Worm (Caenorhabditis elegans) whole organism, L1 larva: ENCODE results near the gene unc-85.
A peak's percentile ranks its signal among the peaks of the same experiment; 100 is the strongest.

ENCODE experiments used
- C04F5.9 ChIP-seq: sonication (generic microtip); optimal IDR thresholded peaks from 2 replicates; lab custom pipeline; 2016; ENCODE audit warnings: missing genetic modification characterization, missing compliant biosample characterization
- C34B4.2 ChIP-seq: sonication (generic microtip); optimal IDR thresholded peaks from 2 replicates; lab custom pipeline; 2017; ENCODE audit warnings: mild to moderate bottlenecking, missing genetic modification characterization, missing compliant biosample characterization
- F16B12.6 ChIP-seq: fragments of 150-350 bp; optimal IDR thresholded peaks from 2 replicates; lab custom pipeline; 2014; ENCODE audit warnings: missing biosample characterization, missing genetic modification characterization
- alr-1 ChIP-seq: fragments of 200-800 bp; sonication (Bioruptor generic); optimal IDR thresholded peaks from 2 replicates; lab custom pipeline; 2018; ENCODE audit warnings: borderline replicate concordance, mild to moderate bottlenecking, missing genetic modification characterization, missing compliant biosample characterization
- ama-1 ChIP-seq: fragments of 150-350 bp; optimal IDR thresholded peaks from 2 replicates; lab custom pipeline; 2014
- blmp-1 ChIP-seq: fragments of 150-350 bp; optimal IDR thresholded peaks from 2 replicates; lab custom pipeline; 2014; ENCODE audit warnings: missing biosample characterization, missing genetic modification characterization
- ceh-63 ChIP-seq: fragments of 200-800 bp; sonication (Bioruptor generic); optimal IDR thresholded peaks from 2 replicates; lab custom pipeline; 2018; ENCODE audit warnings: mild to moderate bottlenecking, missing genetic modification characterization, missing compliant biosample characterization
- ceh-8 ChIP-seq: fragments of 200-800 bp; sonication (Bioruptor generic); optimal IDR thresholded peaks from 2 replicates; lab custom pipeline; 2018; ENCODE audit warnings: mild to moderate bottlenecking, missing genetic modification characterization, moderate library complexity, missing compliant biosample characterization
- ceh-82 ChIP-seq, 3 experiments: fragments of 150-350 bp in 1 of 3; sonication (generic microtip) in 2 of 3; optimal IDR thresholded peaks; 2 replicates each; lab custom pipeline; 2014 to 2017; ENCODE audit warnings: missing biosample characterization in 3 of 3, missing genetic modification characterization in 3 of 3
- ceh-88 ChIP-seq: fragments of 200-800 bp; sonication (Bioruptor generic); IDR thresholded peaks from 2 replicates; pipeline ENCODE4 v1.3.6; 2022; ENCODE audit warnings: missing genetic modification characterization, missing compliant biosample characterization
- ceh-90 ChIP-seq: sonication (generic microtip); optimal IDR thresholded peaks from 2 replicates; lab custom pipeline; 2016; ENCODE audit warnings: missing genetic modification characterization, missing compliant biosample characterization
- dpl-1 ChIP-seq, 3 experiments: fragments of 150-350 bp in 2 of 3; sonication (generic microtip) in 1 of 3; optimal IDR thresholded peaks; 2 replicates each; lab custom pipeline; 2014 to 2017; ENCODE audit warnings: missing biosample characterization in 3 of 3, missing genetic modification characterization in 3 of 3, missing genetic modification reagents in 3 of 3
- dsc-1 ChIP-seq: sonication (generic microtip); optimal IDR thresholded peaks from 2 replicates; lab custom pipeline; 2016; ENCODE audit warnings: mild to moderate bottlenecking, missing genetic modification characterization, missing compliant biosample characterization
- egl-13 ChIP-seq: sonication (generic microtip); optimal IDR thresholded peaks from 2 replicates; lab custom pipeline; 2016; ENCODE audit warnings: missing genotype, missing genetic modification reagents, missing genetic modification characterization, missing compliant biosample characterization
- egl-27 ChIP-seq, 2 experiments: fragments of 150-350 bp in 1 of 2; sonication (generic microtip); optimal IDR thresholded peaks; 3 replicates each; lab custom pipeline; 2017 to 2018; ENCODE audit warnings: missing biosample characterization in 2 of 2, missing genetic modification characterization in 2 of 2, missing genetic modification reagents in 2 of 2
- ets-5 ChIP-seq: fragments of 200-800 bp; sonication (Bioruptor generic); IDR thresholded peaks from 2 replicates; pipeline ENCODE4 v1.3.6; 2022; ENCODE audit warnings: missing genetic modification characterization, missing compliant biosample characterization
- fkh-10 ChIP-seq: sonication (generic microtip); optimal IDR thresholded peaks from 2 replicates; lab custom pipeline; 2017; ENCODE audit warnings: missing biosample characterization, missing genetic modification reagents, missing genetic modification characterization
- fkh-4 ChIP-seq: sonication (generic microtip); optimal IDR thresholded peaks from 2 replicates; lab custom pipeline; 2016; ENCODE audit warnings: missing compliant biosample characterization, missing genetic modification characterization, borderline replicate concordance
- fos-1 ChIP-seq: fragments of 150-350 bp; optimal IDR thresholded peaks from 2 replicates; lab custom pipeline; 2014; ENCODE audit warnings: missing biosample characterization, missing genetic modification characterization
- irx-1 ChIP-seq: sonication (generic microtip); optimal IDR thresholded peaks from 2 replicates; lab custom pipeline; 2016; ENCODE audit warnings: missing genetic modification characterization, missing compliant biosample characterization
- isw-1 ChIP-seq: fragments of 200-800 bp; sonication (Bioruptor generic); IDR thresholded peaks from 2 replicates; pipeline ENCODE4 v1.3.6; 2022; ENCODE audit warnings: missing genetic modification characterization, missing compliant biosample characterization
- jun-1 ChIP-seq: fragments of 150-350 bp; optimal IDR thresholded peaks from 2 replicates; lab custom pipeline; 2014; ENCODE audit warnings: missing biosample characterization, missing genetic modification reagents, missing genetic modification characterization
- lin-13 ChIP-seq: fragments of 150-350 bp; optimal IDR thresholded peaks from 2 replicates; lab custom pipeline; 2014; ENCODE audit warnings: missing biosample characterization, missing genetic modification reagents, missing genetic modification characterization
- lin-15B ChIP-seq: fragments of 150-350 bp; sonication (generic microtip); optimal IDR thresholded peaks from 3 replicates; lab custom pipeline; 2014; ENCODE audit warnings: missing biosample characterization, missing genetic modification characterization
- lin-39 ChIP-seq: fragments of 150-350 bp; optimal IDR thresholded peaks from 2 replicates; lab custom pipeline; 2014; ENCODE audit warnings: missing biosample characterization, missing genetic modification reagents, missing genetic modification characterization
- lir-3 ChIP-seq: sonication (generic microtip); optimal IDR thresholded peaks from 2 replicates; lab custom pipeline; 2016; ENCODE audit warnings: mild to moderate bottlenecking, missing genetic modification characterization, moderate library complexity, missing compliant biosample characterization; ENCODE audit not compliant: poor library complexity
- lsy-2 ChIP-seq, 2 experiments: fragments of 150-350 bp; optimal IDR thresholded peaks; 2 replicates each; lab custom pipeline; 2014; ENCODE audit warnings: missing biosample characterization in 2 of 2, missing genetic modification characterization in 2 of 2
- mdl-1 ChIP-seq, 2 experiments: fragments of 150-350 bp; optimal IDR thresholded peaks; 2 replicates each; lab custom pipeline; 2014 to 2017; ENCODE audit warnings: missing biosample characterization in 2 of 2, missing genetic modification characterization in 2 of 2, inconsistent platforms in 1 of 2
- mef-2 ChIP-seq: fragments of 150-350 bp; optimal IDR thresholded peaks from 2 replicates; lab custom pipeline; 2014; ENCODE audit warnings: missing biosample characterization, missing genetic modification characterization
- mep-1 ChIP-seq: fragments of 150-350 bp; optimal IDR thresholded peaks from 2 replicates; lab custom pipeline; 2014; ENCODE audit warnings: missing biosample characterization, missing genetic modification characterization
- nhr-19 ChIP-seq: fragments of 200-800 bp; sonication (Bioruptor generic); conservative IDR thresholded peaks from 2 replicates; pipeline ENCODE4 v1.3.6; 2022; ENCODE audit warnings: missing genetic modification characterization, missing compliant biosample characterization
- nhr-20 ChIP-seq: sonication (generic microtip); optimal IDR thresholded peaks from 2 replicates; lab custom pipeline; 2016; ENCODE audit warnings: mild to moderate bottlenecking, missing genetic modification characterization, missing compliant biosample characterization
- nhr-237 ChIP-seq: fragments of 150-350 bp; optimal IDR thresholded peaks from 2 replicates; lab custom pipeline; 2014; ENCODE audit warnings: missing biosample characterization, missing genetic modification characterization
- nhr-28 ChIP-seq: fragments of 150-350 bp; optimal IDR thresholded peaks from 2 replicates; lab custom pipeline; 2014; ENCODE audit warnings: missing biosample characterization, missing genetic modification characterization
- nhr-47 ChIP-seq: sonication (generic microtip); optimal IDR thresholded peaks from 2 replicates; lab custom pipeline; 2016; ENCODE audit warnings: mild to moderate bottlenecking, missing genetic modification characterization, moderate library complexity, missing compliant biosample characterization
- nhr-76 ChIP-seq: sonication (generic microtip); optimal IDR thresholded peaks from 2 replicates; lab custom pipeline; 2017; ENCODE audit warnings: missing biosample characterization, missing genetic modification characterization
- nhr-85 ChIP-seq: sonication (generic microtip); peaks from one replicate; lab custom pipeline; 2016; ENCODE audit warnings: missing genetic modification characterization, inconsistent platforms, missing compliant biosample characterization
- nhr-90 ChIP-seq: sonication (generic microtip); optimal IDR thresholded peaks from 2 replicates; lab custom pipeline; 2016; ENCODE audit warnings: mild to moderate bottlenecking, missing genetic modification characterization, missing compliant biosample characterization; ENCODE audit not compliant: poor library complexity
- pax-3 ChIP-seq: fragments of 200-800 bp; sonication (Bioruptor generic); optimal IDR thresholded peaks from 2 replicates; lab custom pipeline; 2018; ENCODE audit warnings: mild to moderate bottlenecking, missing genetic modification characterization, moderate library complexity, missing compliant biosample characterization
- pqm-1 ChIP-seq: sonication (generic microtip); optimal IDR thresholded peaks from 3 replicates; lab custom pipeline; 2017; ENCODE audit warnings: missing biosample characterization, missing genetic modification characterization
- rnt-1 ChIP-seq: sonication (generic microtip); optimal IDR thresholded peaks from 2 replicates; lab custom pipeline; 2016; ENCODE audit warnings: mild to moderate bottlenecking, missing genetic modification characterization, moderate library complexity, missing compliant biosample characterization
- sox-4 ChIP-seq: sonication (generic microtip); optimal IDR thresholded peaks from 2 replicates; lab custom pipeline; 2016; ENCODE audit warnings: missing genetic modification characterization, missing compliant biosample characterization
- tbx-2 ChIP-seq: sonication (generic microtip); optimal IDR thresholded peaks from 2 replicates; lab custom pipeline; 2016; ENCODE audit warnings: missing genetic modification characterization, missing compliant biosample characterization
- unc-30 ChIP-seq: sonication (generic microtip); optimal IDR thresholded peaks from 2 replicates; lab custom pipeline; 2017; ENCODE audit warnings: missing biosample characterization, missing genetic modification characterization
- unc-86 ChIP-seq: sonication (generic microtip); optimal IDR thresholded peaks from 2 replicates; lab custom pipeline; 2016; ENCODE audit warnings: missing genetic modification characterization, missing compliant biosample characterization
- vab-15 ChIP-seq: sonication (generic microtip); optimal IDR thresholded peaks from 2 replicates; lab custom pipeline; 2017; ENCODE audit warnings: missing genotype, mild to moderate bottlenecking, missing genetic modification characterization, missing compliant biosample characterization
- zag-1 ChIP-seq: fragments of 150-350 bp; optimal IDR thresholded peaks from 2 replicates; lab custom pipeline; 2014; ENCODE audit warnings: missing biosample characterization, missing genetic modification characterization

unc-85 gene

DNA sequence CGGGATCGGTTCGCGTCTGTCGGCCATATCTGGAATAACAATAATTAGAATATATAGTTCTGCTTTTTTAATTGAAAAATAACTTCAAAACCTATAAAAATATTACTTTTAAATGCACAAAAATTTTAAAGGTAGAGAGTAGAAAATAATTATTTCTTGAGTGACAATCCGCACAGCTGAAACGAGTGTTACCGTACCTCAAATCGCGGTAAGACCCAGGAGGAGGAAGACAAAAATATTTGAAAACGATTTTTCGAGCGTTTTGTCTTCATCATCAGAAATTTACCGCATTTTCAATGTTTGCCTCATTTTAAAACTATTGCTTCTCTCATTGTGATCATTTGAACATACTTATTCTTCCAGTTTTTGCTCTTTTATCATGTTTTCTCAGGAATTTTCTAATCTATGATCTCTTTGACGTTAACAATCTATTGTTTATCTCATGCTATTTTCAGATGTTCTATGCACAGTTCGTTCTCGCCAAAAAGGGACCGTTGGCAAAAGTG, 3.5 kb upstream of the unc-85 start, which contains the start of the genes rpn-5 and scc-1 (continued):
- TF ChIP-seq ceh-82 (tag; optimal IDR thresholded peaks at IDR 0.05; lab: Kevin White, UChicago): peak in 2 of 3 experiments; percentile 59 to 81
- no peak for TF ChIP-seq pqm-1 (tag; lab: Kevin White, UChicago)
- TF ChIP-seq ceh-63 (GFP tag; lab: Kevin White, UChicago): no peak
- TF ChIP-seq alr-1 (tag; lab: Kevin White, UChicago): no peak
- no peak for TF ChIP-seq nhr-237 (tag; lab: Kevin White, UChicago)
- peak; percentile 62 for TF ChIP-seq vab-15 (tag; lab: Kevin White, UChicago)
- TF ChIP-seq irx-1 (tag; lab: Kevin White, UChicago): no peak
- TF ChIP-seq sox-4 (tag; lab: Kevin White, UChicago): no peak
- no peak for TF ChIP-seq C34B4.2 (tag; lab: Kevin White, UChicago)
- TF ChIP-seq F16B12.6 (tag; lab: Kevin White, UChicago): peak; percentile 44
- TF ChIP-seq dsc-1: peak; percentile 58
- no peak for TF ChIP-seq nhr-28 (tag; lab: Kevin White, UChicago)
- TF ChIP-seq dpl-1 (GFP tag; optimal IDR thresholded peaks at IDR 0.05; lab: Kevin White, UChicago): peak; percentile 91 to 95 (median 91)
- peak; percentile 66 for TF ChIP-seq lir-3 (tag; lab: Kevin White, UChicago)
- no peak for TF ChIP-seq fkh-4 (tag; lab: Kevin White, UChicago)
- peak; percentile 77 for TF ChIP-seq isw-1 (GFP tag; lab: Robert Waterston, UW)
- peak; percentile 56 for TF ChIP-seq lin-39 (tag; lab: Kevin White, UChicago)
- peak; percentile 75 for TF ChIP-seq nhr-47
- TF ChIP-seq egl-27 (tag; optimal IDR thresholded peaks at IDR 0.05; lab: Kevin White, UChicago): no peak
- TF ChIP-seq unc-86 (tag; lab: Kevin White, UChicago): peak; percentile 45
- TF ChIP-seq lsy-2 (tag; optimal IDR thresholded peaks at IDR 0.05; lab: Kevin White, UChicago): peak; percentile 99 to 100
- TF ChIP-seq ceh-90: peak; percentile 39
- no peak for TF ChIP-seq C04F5.9 (tag; lab: Kevin White, UChicago)
- TF ChIP-seq nhr-20 (tag; lab: Kevin White, UChicago): peak; percentile 72
- peak; percentile 67 for TF ChIP-seq tbx-2

DNA sequence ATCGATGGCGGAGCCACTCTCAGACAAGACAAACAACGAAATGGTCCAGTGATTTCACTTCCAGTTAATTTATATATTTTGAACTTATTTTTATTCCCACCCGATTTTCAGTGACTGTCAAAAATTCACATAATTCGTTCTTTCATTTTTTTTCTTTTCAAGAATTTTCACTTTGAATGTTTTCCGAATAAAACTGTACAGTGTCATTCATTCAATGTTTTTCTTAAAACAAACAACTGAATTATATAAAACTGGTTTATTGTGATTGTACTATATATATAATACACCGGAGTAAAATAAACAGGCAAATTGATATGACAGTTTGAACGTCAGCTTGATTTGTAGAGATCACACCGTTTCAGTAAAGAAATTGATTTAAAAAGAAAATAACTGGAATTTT, 1.1 kb downstream of the unc-85 start:
- TF ChIP-seq egl-13 (tag; lab: Kevin White, UChicago) (no peak), blmp-1 (no peak), ceh-8 (GFP tag; lab: Kevin White, UChicago) (no peak), pax-3 (tag; lab: Kevin White, UChicago) (no peak), ets-5 (GFP tag; lab: Robert Waterston, UW) (no peak), zag-1 (tag; lab: Kevin White, UChicago) (no peak), unc-30 (tag; lab: Kevin White, UChicago) (no peak), rnt-1 (tag; lab: Kevin White, UChicago) (no peak), mef-2 (tag; lab: Kevin White, UChicago) (no peak)
- TF ChIP-seq, all 84 proteins: peak for 0

DNA sequence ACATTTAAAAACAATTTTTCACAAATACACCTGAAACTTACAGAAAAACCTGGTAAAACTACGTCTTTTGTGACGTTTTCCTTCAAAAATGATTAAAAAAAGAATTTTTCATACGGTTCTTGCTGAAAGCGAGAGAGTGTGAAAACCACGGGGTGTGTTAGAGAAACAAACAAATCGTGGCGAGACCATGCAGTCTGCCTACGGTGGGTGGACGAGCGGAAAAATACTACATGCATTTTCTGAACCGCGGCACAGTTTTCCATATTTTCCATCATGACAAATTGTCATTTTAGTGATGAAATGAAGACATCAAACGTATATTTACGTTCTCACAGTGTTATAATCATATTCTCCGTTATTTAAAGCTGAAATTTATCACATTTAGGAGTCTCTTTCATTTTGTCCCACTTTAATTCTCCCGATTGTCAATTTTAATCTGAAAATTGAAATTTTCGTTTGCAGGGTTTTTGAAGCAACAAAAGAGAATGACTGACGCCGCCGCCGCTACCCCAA, 4.5 kb downstream of the unc-85 start, which contains the start of the genes F10G7.9 and tsn-1:
Gene F10G7.9, minus strand, starts transcription at position 127 of the 513 bp plus-strand sequence.
Gene tsn-1, plus strand, starts transcription at position 463 of the 513 bp plus-strand sequence.
- TF ChIP-seq fkh-10 (no peak), C34B4.2 (tag; lab: Kevin White, UChicago) (no peak), ceh-90 (no peak), nhr-85 (tag; lab: Kevin White, UChicago) (peak; percentile 74), jun-1 (no peak), lsy-2 (tag; optimal IDR thresholded peaks at IDR 0.05; lab: Kevin White, UChicago) (peak; percentile 93 to 98), pqm-1 (tag; lab: Kevin White, UChicago) (no peak), F16B12.6 (tag; lab: Kevin White, UChicago) (peak; percentile 41), nhr-237 (tag; lab: Kevin White, UChicago) (no peak), mdl-1 (tag; optimal IDR thresholded peaks at IDR 0.05; lab: Kevin White, UChicago) (peak in 1 of 2 experiments; percentile 59), lin-13 (GFP tag; lab: Kevin White, UChicago) (peak; percentile 50), ceh-82 (tag; optimal IDR thresholded peaks at IDR 0.05; lab: Kevin White, UChicago) (peak; percentile 21 to 62 (median 38)), nhr-76 (tag; lab: Kevin White, UChicago) (no peak), mep-1 (tag; lab: Kevin White, UChicago) (no peak), fos-1 (tag; lab: Kevin White, UChicago) (no peak), lin-15B (tag; lab: Kevin White, UChicago) (peak; percentile 46), vab-15 (tag; lab: Kevin White, UChicago) (no peak), egl-27 (tag; optimal IDR thresholded peaks at IDR 0.05; lab: Kevin White, UChicago) (no peak), ama-1 (no peak), ceh-88 (GFP tag; lab: Robert Waterston, UW) (no peak), nhr-28 (tag; lab: Kevin White, UChicago) (no peak), nhr-90 (tag; lab: Kevin White, UChicago) (peak; percentile 2), nhr-47 (peak; percentile 66), rnt-1 (tag; lab: Kevin White, UChicago) (peak; percentile 69), nhr-19 (GFP tag; lab: Robert Waterston, UW) (peak; percentile 44; the same call in 1 of the 2 replicates), isw-1 (GFP tag; lab: Robert Waterston, UW) (peak; percentile 50), tbx-2 (peak; percentile 45)
